Fruit fly (Drosophila melanogaster) whole organism, embryonic: Measurements from ENCODE around the gene CG32271.

ENCODE experiments used
- CG11456 ChIP-seq: fragments of 200-800 bp; sonication (Bioruptor generic); IDR thresholded peaks from 3 replicates; pipeline ENCODE4 v1.3.6; 2022; ENCODE audit warnings: missing biosample characterization, missing genetic modification characterization
- CG1233 ChIP-seq: fragments of 200-800 bp; sonication (Bioruptor generic); optimal IDR thresholded peaks from 4 replicates; lab custom pipeline; 2018; ENCODE audit warnings: missing biosample characterization, mild to moderate bottlenecking, missing genetic modification characterization
- CG14667 ChIP-seq: fragments of 200-800 bp; sonication (Bioruptor generic); IDR thresholded peaks from 2 replicates; pipeline ENCODE4 v1.3.6; 2022; ENCODE audit warnings: missing biosample characterization, missing genetic modification characterization
- CG15269 ChIP-seq: fragments of 200-800 bp; sonication (Bioruptor generic); optimal IDR thresholded peaks from 2 replicates; lab custom pipeline; 2018; ENCODE audit warnings: missing biosample characterization, mild to moderate bottlenecking, missing genetic modification characterization, moderate library complexity
- CG1529 ChIP-seq: fragments of 200-800 bp; sonication (Bioruptor generic); optimal IDR thresholded peaks from 3 replicates; lab custom pipeline; 2018; ENCODE audit warnings: missing biosample characterization, missing genetic modification characterization
- CG1647 ChIP-seq: fragments of 200-800 bp; sonication (Bioruptor generic); optimal IDR thresholded peaks from 3 replicates; lab custom pipeline; 2016; ENCODE audit warnings: missing biosample characterization, missing genetic modification characterization
- CG17612 ChIP-seq: fragments of 200-800 bp; sonication (Bioruptor generic); IDR thresholded peaks from 2 replicates; pipeline ENCODE4 v1.3.6; 2022; ENCODE audit warnings: missing biosample characterization, missing genetic modification characterization
- CG18262 ChIP-seq: fragments of 200-800 bp; optimal IDR thresholded peaks from 3 replicates; lab custom pipeline; 2019; ENCODE audit warnings: missing biosample characterization, mild to moderate bottlenecking, missing genetic modification characterization, moderate library complexity
- CG18619 ChIP-seq: fragments of 200-800 bp; sonication (Bioruptor generic); optimal IDR thresholded peaks from 3 replicates; lab custom pipeline; 2017; ENCODE audit warnings: missing biosample characterization, mild to moderate bottlenecking, missing genetic modification characterization
- CG18764 ChIP-seq: fragments of 200-800 bp; sonication (Bioruptor generic); optimal IDR thresholded peaks from 3 replicates; lab custom pipeline; 2016; ENCODE audit warnings: missing biosample characterization, missing genetic modification characterization
- CG2202 ChIP-seq: fragments of 200-800 bp; sonication (Bioruptor generic); optimal IDR thresholded peaks from 2 replicates; lab custom pipeline; 2018; ENCODE audit warnings: missing biosample characterization, mild to moderate bottlenecking, missing genetic modification characterization
- CG2678 ChIP-seq: fragments of 200-800 bp; sonication (Bioruptor generic); optimal IDR thresholded peaks from 3 replicates; lab custom pipeline; 2019; ENCODE audit warnings: missing biosample characterization, mild to moderate bottlenecking, missing genetic modification characterization, moderate library complexity
- CG32532 ChIP-seq: fragments of 200-800 bp; sonication (Bioruptor generic); IDR thresholded peaks from 2 replicates; pipeline ENCODE4 v1.3.6; 2022; ENCODE audit warnings: missing biosample characterization, missing genetic modification characterization
- CG33213 ChIP-seq: fragments of 200-800 bp; sonication (Bioruptor generic); optimal IDR thresholded peaks from 3 replicates; lab custom pipeline; 2016; ENCODE audit warnings: missing biosample characterization, missing genetic modification characterization
- CG43689 ChIP-seq: fragments of 200-800 bp; sonication (Bioruptor generic); IDR thresholded peaks from 2 replicates; pipeline ENCODE4 v1.3.6; 2022; ENCODE audit warnings: missing biosample characterization, missing genetic modification characterization
- CG4730 ChIP-seq: fragments of 200-800 bp; sonication (Bioruptor generic); IDR thresholded peaks from 2 replicates; pipeline ENCODE4 v1.3.6; 2022; ENCODE audit warnings: missing biosample characterization, missing genetic modification characterization
- CG6175 ChIP-seq: fragments of 200-800 bp; sonication (Bioruptor generic); IDR thresholded peaks from 3 replicates; pipeline ENCODE4 v1.3.6; 2022; ENCODE audit warnings: missing biosample characterization, missing genetic modification characterization
- CG6683 ChIP-seq: fragments of 200-800 bp; sonication (Bioruptor generic); optimal IDR thresholded peaks from 2 replicates; lab custom pipeline; 2017; ENCODE audit warnings: missing biosample characterization, mild to moderate bottlenecking, missing genetic modification characterization, missing genetic modification reagents
- CG9437 ChIP-seq: fragments of 200-800 bp; sonication (Bioruptor generic); optimal IDR thresholded peaks from 2 replicates; lab custom pipeline; 2018; ENCODE audit warnings: missing biosample characterization, mild to moderate bottlenecking, missing genetic modification characterization
- CG9609 ChIP-seq: fragments of 200-800 bp; sonication (Bioruptor generic); optimal IDR thresholded peaks from 3 replicates; lab custom pipeline; 2016; ENCODE audit warnings: missing biosample characterization, missing genetic modification characterization
- CTCF ChIP-seq: fragments of 200-800 bp; sonication (Bioruptor generic); optimal IDR thresholded peaks from 2 replicates; lab custom pipeline; 2017; ENCODE audit warnings: missing biosample characterization, mild to moderate bottlenecking, missing genetic modification characterization, moderate library complexity
- Dbx ChIP-seq: fragments of 200-800 bp; sonication (Bioruptor generic); IDR thresholded peaks from 3 replicates; pipeline ENCODE4 v1.3.6; 2022; ENCODE audit warnings: missing biosample characterization, missing genetic modification characterization
- Dp ChIP-seq: fragments of 200-800 bp; sonication (Bioruptor generic); optimal IDR thresholded peaks from 2 replicates; lab custom pipeline; 2018; ENCODE audit warnings: missing biosample characterization, mild to moderate bottlenecking, missing genetic modification characterization, moderate library complexity
- Drgx ChIP-seq: fragments of 200-800 bp; sonication (Bioruptor generic); IDR thresholded peaks from 2 replicates; pipeline ENCODE4 v1.3.6; 2022; ENCODE audit warnings: missing biosample characterization, missing genetic modification characterization
- H15 ChIP-seq: fragments of 200-800 bp; sonication (Bioruptor generic); IDR thresholded peaks from 3 replicates; pipeline ENCODE4 v1.3.6; 2022; ENCODE audit warnings: missing biosample characterization, missing genetic modification characterization
- Hmx ChIP-seq: fragments of 200-800 bp; sonication (Bioruptor generic); optimal IDR thresholded peaks from 2 replicates; lab custom pipeline; 2016; ENCODE audit warnings: missing biosample characterization, missing genetic modification characterization
- Hr51 ChIP-seq, 2 experiments: fragments of 200-800 bp; sonication (Bioruptor generic); optimal IDR thresholded peaks; 2 replicates in 1 of 2; 3 replicates in 1 of 2; lab custom pipeline; 2016 to 2018; ENCODE audit warnings: missing biosample characterization in 2 of 2, missing genetic modification characterization in 2 of 2, mild to moderate bottlenecking in 1 of 2, moderate library complexity in 1 of 2
- Jarid2 ChIP-seq: fragments of 200-800 bp; sonication (Bioruptor generic); optimal IDR thresholded peaks from 3 replicates; lab custom pipeline; 2017; ENCODE audit warnings: mild to moderate bottlenecking, missing biosample characterization, missing genetic modification reagents, missing genetic modification characterization
- Kr ChIP-seq: fragments of 200-800 bp; sonication (Bioruptor generic); optimal IDR thresholded peaks from 2 replicates; lab custom pipeline; 2017; ENCODE audit warnings: missing biosample characterization, mild to moderate bottlenecking, missing genetic modification characterization
- Mad ChIP-seq: fragments of 200-800 bp; sonication (Bioruptor generic); optimal IDR thresholded peaks from 2 replicates; lab custom pipeline; 2016; ENCODE audit warnings: missing biosample characterization, missing genetic modification characterization
- NfI ChIP-seq: fragments of 200-800 bp; sonication (Bioruptor generic); optimal IDR thresholded peaks from 3 replicates; lab custom pipeline; 2018; ENCODE audit warnings: missing biosample characterization, mild to moderate bottlenecking, missing genetic modification characterization, moderate library complexity
- Side ChIP-seq: fragments of 200-800 bp; sonication (Bioruptor generic); optimal IDR thresholded peaks from 2 replicates; lab custom pipeline; 2016; ENCODE audit warnings: missing biosample characterization, missing genetic modification characterization
- ap ChIP-seq: fragments of 200-800 bp; sonication (Bioruptor generic); IDR thresholded peaks from 2 replicates; pipeline ENCODE4 v1.3.6; 2022; ENCODE audit warnings: missing biosample characterization, missing genetic modification characterization
- bcd ChIP-seq: fragments of 200-800 bp; sonication (Bioruptor generic); optimal IDR thresholded peaks from 2 replicates; lab custom pipeline; 2017; ENCODE audit warnings: missing biosample characterization, mild to moderate bottlenecking, missing genetic modification characterization
- cato ChIP-seq: fragments of 200-800 bp; sonication (Bioruptor generic); optimal IDR thresholded peaks from 2 replicates; lab custom pipeline; 2016; ENCODE audit warnings: missing biosample characterization, missing genetic modification characterization, borderline replicate concordance
- caup ChIP-seq: fragments of 200-800 bp; sonication (Bioruptor generic); optimal IDR thresholded peaks from 3 replicates; lab custom pipeline; 2017; ENCODE audit warnings: missing biosample characterization, mild to moderate bottlenecking, missing genetic modification characterization, moderate library complexity; ENCODE audit not compliant: severe bottlenecking
- croc ChIP-seq: fragments of 200-800 bp; sonication (Bioruptor generic); conservative IDR thresholded peaks from 3 replicates; pipeline ENCODE4 v1.3.6; 2022; ENCODE audit warnings: missing biosample characterization, missing genetic modification characterization
- da ChIP-seq: fragments of 200-800 bp; sonication (Bioruptor generic); optimal IDR thresholded peaks from 2 replicates; lab custom pipeline; 2016; ENCODE audit warnings: missing biosample characterization, missing genetic modification characterization
- esg ChIP-seq: fragments of 200-800 bp; sonication (Bioruptor generic); conservative IDR thresholded peaks from 2 replicates; pipeline ENCODE4 v1.3.6; 2022; ENCODE audit warnings: missing biosample characterization, missing genetic modification characterization
- fd96Cb ChIP-seq: fragments of 200-800 bp; sonication (Bioruptor generic); optimal IDR thresholded peaks from 2 replicates; lab custom pipeline; 2018; ENCODE audit warnings: missing biosample characterization, mild to moderate bottlenecking, missing genetic modification characterization, moderate library complexity
- her ChIP-seq: fragments of 200-800 bp; sonication (Bioruptor generic); optimal IDR thresholded peaks from 2 replicates; lab custom pipeline; 2016; ENCODE audit warnings: missing biosample characterization, missing genetic modification characterization
- lbe ChIP-seq: fragments of 200-800 bp; sonication (Bioruptor generic); optimal IDR thresholded peaks from 2 replicates; lab custom pipeline; 2016; ENCODE audit warnings: missing biosample characterization, mild to moderate bottlenecking, missing genetic modification characterization
- pho ChIP-seq: fragments of 200-800 bp; sonication (Bioruptor generic); optimal IDR thresholded peaks from 2 replicates; lab custom pipeline; 2016; ENCODE audit warnings: missing biosample characterization, missing genetic modification characterization
- slbo ChIP-seq: fragments of 200-800 bp; sonication (Bioruptor generic); IDR thresholded peaks from 2 replicates; pipeline ENCODE4 v1.3.6; 2022; ENCODE audit warnings: missing biosample characterization, missing genetic modification characterization
- trem ChIP-seq: fragments of 200-800 bp; optimal IDR thresholded peaks from 3 replicates; lab custom pipeline; 2019; ENCODE audit warnings: missing biosample characterization, mild to moderate bottlenecking, missing genetic modification characterization, moderate library complexity
- tx ChIP-seq: fragments of 200-800 bp; sonication (Bioruptor generic); optimal IDR thresholded peaks from 2 replicates; lab custom pipeline; 2016; ENCODE audit warnings: missing biosample characterization, missing genetic modification characterization
- unpg ChIP-seq: fragments of 200-800 bp; sonication (Bioruptor generic); optimal IDR thresholded peaks from 3 replicates; lab custom pipeline; 2018; ENCODE audit warnings: missing biosample characterization, mild to moderate bottlenecking, missing genetic modification characterization, moderate library complexity
- zen ChIP-seq: fragments of 200-800 bp; sonication (Bioruptor generic); optimal IDR thresholded peaks from 3 replicates; lab custom pipeline; 2018; ENCODE audit warnings: missing biosample characterization, mild to moderate bottlenecking, missing genetic modification characterization, moderate library complexity
- zfh1 ChIP-seq: fragments of 200-800 bp; sonication (Bioruptor generic); IDR thresholded peaks from 3 replicates; pipeline ENCODE4 v1.3.6; 2022; ENCODE audit warnings: missing biosample characterization, missing genetic modification characterization

Gene CG32271

DNA sequence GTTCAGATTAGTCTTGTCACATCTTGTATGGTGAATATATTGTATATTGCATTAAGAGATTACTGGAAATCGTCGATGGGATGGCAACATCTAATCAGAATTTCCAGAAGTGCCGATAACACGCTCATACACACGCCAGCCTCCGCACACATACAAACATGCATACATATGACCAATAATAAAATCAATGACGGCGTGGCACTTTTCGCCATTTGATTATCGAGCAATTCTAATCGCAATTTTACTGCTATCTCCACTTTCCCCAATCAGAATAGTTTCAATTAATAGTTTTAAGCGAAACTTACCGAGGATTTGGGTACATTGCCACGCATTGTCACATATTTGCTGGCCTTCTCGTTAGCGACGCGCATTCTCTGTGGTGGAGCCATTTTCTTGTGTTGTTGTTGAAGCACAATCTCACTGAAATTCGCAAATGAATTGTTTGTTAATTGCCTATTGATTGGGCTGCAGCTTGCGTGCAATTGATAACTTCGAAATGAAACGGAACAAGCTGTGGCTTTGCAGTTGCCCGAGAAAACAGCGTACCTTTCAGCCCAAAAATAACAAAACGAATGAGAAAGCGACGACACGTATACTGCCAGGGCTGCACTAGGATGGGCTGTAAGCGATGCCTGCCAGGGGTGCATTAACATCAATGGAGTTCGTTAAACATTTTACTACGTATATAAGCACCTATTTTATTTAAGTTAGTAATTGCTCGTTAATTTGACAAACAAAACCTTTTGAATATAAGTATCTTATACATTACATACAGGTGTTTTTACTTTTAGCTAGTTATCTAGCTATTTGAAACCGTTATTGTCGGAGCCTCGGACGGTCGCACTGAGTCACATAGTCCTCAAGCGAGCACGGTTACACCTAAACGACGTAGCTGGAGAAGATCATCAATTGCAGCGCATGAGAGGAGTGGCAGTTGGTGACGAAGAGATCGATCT lies 4.2 kb downstream of the CG32271 start, which contains the start of the genes CG32276 and gry (continued):
- TF ChIP-seq cato (GFP tag; lab: Kevin White, UChicago) = peak; percentile 60
- peak; percentile 63; the same call in 2 of the 3 replicates for TF ChIP-seq H15 (GFP tag; lab: Robert Waterston, UW)
- peak in 1 of 2 experiments; percentile 78 for TF ChIP-seq Hr51 (GFP tag; optimal IDR thresholded peaks at IDR 0.05; lab: Kevin White, UChicago)
- TF ChIP-seq caup (GFP tag; lab: Kevin White, UChicago) = peak; percentile 69
- TF ChIP-seq Hmx (GFP tag; lab: Kevin White, UChicago) = no peak
- 0 out of 3 replicates have a peak, but pooled peaks have one; percentile 12 for TF ChIP-seq CG6175 (GFP tag; lab: Robert Waterston, UW)
- TF ChIP-seq esg (GFP tag; lab: Robert Waterston, UW) = peak; percentile 65
- TF ChIP-seq CG18764 (GFP tag; lab: Kevin White, UChicago) = peak; percentile 74
- peak; percentile 56 for TF ChIP-seq CG2202 (tag; lab: Kevin White, UChicago)
- TF ChIP-seq NfI = peak; percentile 73
- peak; percentile 85 for TF ChIP-seq CG9437 (GFP tag; lab: Kevin White, UChicago)
- peak; percentile 81 for TF ChIP-seq CG32532 (GFP tag; lab: Robert Waterston, UW)
- TF ChIP-seq zfh1 (GFP tag; lab: Robert Waterston, UW) = peak; percentile 67; the same call in 2 of the 3 replicates
- TF ChIP-seq Side (GFP tag; lab: Kevin White, UChicago) = peak; percentile 86
- peak; percentile 55; the same call in 1 of the 2 replicates for TF ChIP-seq Drgx (GFP tag; lab: Robert Waterston, UW)
- TF ChIP-seq CG17612 (GFP tag; lab: Robert Waterston, UW) = no peak
- peak; percentile 79 for TF ChIP-seq CG1647
- peak; percentile 43 for TF ChIP-seq da (GFP tag; lab: Kevin White, UChicago)
- peak; percentile 86 for TF ChIP-seq slbo (GFP tag; lab: Robert Waterston, UW)
- peak; percentile 81 for TF ChIP-seq CG33213 (GFP tag; lab: Kevin White, UChicago)
- TF ChIP-seq her (GFP tag; lab: Kevin White, UChicago) = peak; percentile 71
- TF ChIP-seq croc (GFP tag; lab: Robert Waterston, UW) = no peak
- peak; percentile 72 for TF ChIP-seq unpg (GFP tag; lab: Kevin White, UChicago)
- TF ChIP-seq CG43689 (GFP tag; lab: Robert Waterston, UW) = no peak
- no peak for TF ChIP-seq CG1529 (GFP tag; lab: Kevin White, UChicago)
- TF ChIP-seq Dp (GFP tag; lab: Kevin White, UChicago) = peak; percentile 22
- peak; percentile 75 for TF ChIP-seq CG18262 (tag; lab: Kevin White, UChicago)
- TF ChIP-seq Jarid2 (GFP tag; lab: Kevin White, UChicago) = peak; percentile 50
- peak; percentile 82 for TF ChIP-seq ap (GFP tag; lab: Robert Waterston, UW)
- peak; percentile 82 for TF ChIP-seq CG9609 (GFP tag; lab: Kevin White, UChicago)
- TF ChIP-seq Mad (GFP tag; lab: Kevin White, UChicago) = peak; percentile 82
- TF ChIP-seq CG18619 (GFP tag; lab: Kevin White, UChicago) = peak; percentile 60
- peak; percentile 67 for TF ChIP-seq tx
- TF ChIP-seq trem (tag; lab: Kevin White, UChicago) = peak; percentile 91
- TF ChIP-seq fd96Cb (tag; lab: Kevin White, UChicago) = peak; percentile 57
- TF ChIP-seq Dbx (GFP tag; lab: Robert Waterston, UW) = peak; percentile 69; the same call in 1 of the 3 replicates
- peak; percentile 73 for TF ChIP-seq bcd (GFP tag; lab: Kevin White, UChicago)
- TF ChIP-seq CG4730 = peak; percentile 47
- TF ChIP-seq lbe = peak; percentile 73
- peak; percentile 67 for TF ChIP-seq CG1233 (GFP tag; lab: Kevin White, UChicago)
- TF ChIP-seq zen (tag; lab: Kevin White, UChicago) = peak; percentile 69
- peak; percentile 41 for TF ChIP-seq CG6683 (GFP tag; lab: Kevin White, UChicago)
- no peak for TF ChIP-seq CG2678 (tag; lab: Kevin White, UChicago)
- no peak for TF ChIP-seq CG15269 (tag; lab: Kevin White, UChicago)
- no peak for TF ChIP-seq CTCF (GFP tag; lab: Kevin White, UChicago)
- TF ChIP-seq Kr = no peak
- TF ChIP-seq CG11456 (GFP tag; lab: Robert Waterston, UW) = peak; percentile 82
- TF ChIP-seq CG14667 (GFP tag; lab: Robert Waterston, UW) = peak; percentile 51; the same call in 1 of the 2 replicates
- peak; percentile 79 for TF ChIP-seq pho (GFP tag; lab: Kevin White, UChicago)
